Worm (Caenorhabditis elegans): ENCODE results near the gene F36H1.11.

ce11 chrIV:11089527-11089926, 40.6 kb downstream of the F36H1.11 start, which contains the start of gene M7.7:
- no peak for TF ChIP-seq nhr-237 (tag; optimal IDR thresholded peaks at IDR 0.05)
- TF ChIP-seq elt-3 (tag; optimal IDR thresholded peaks at IDR 0.05): no peak
- TF ChIP-seq zag-1 (tag; optimal IDR thresholded peaks at IDR 0.05): no peak
- no peak for TF ChIP-seq ztf-4 (tag; optimal IDR thresholded peaks at IDR 0.05)
- TF ChIP-seq fos-1 (tag; optimal IDR thresholded peaks at IDR 0.05): no peak
- no peak for TF ChIP-seq egl-27 (tag; optimal IDR thresholded peaks at IDR 0.05)
- TF ChIP-seq nhr-11 (tag; optimal IDR thresholded peaks at IDR 0.05): no peak
- TF ChIP-seq unc-30 (tag; optimal IDR thresholded peaks at IDR 0.05): no peak
- no peak for TF ChIP-seq zip-4 (GFP tag; optimal IDR thresholded peaks at IDR 0.05)
- no peak for TF ChIP-seq mdl-1 (tag; optimal IDR thresholded peaks at IDR 0.05)
- TF ChIP-seq lir-3 (tag; optimal IDR thresholded peaks at IDR 0.05; ENCODE audit: poor library complexity): no peak
- no peak for TF ChIP-seq lin-13 (GFP tag; optimal IDR thresholded peaks at IDR 0.05)

Measured in whole organism, L1 larva.